Fruit fly (Drosophila melanogaster): Measurements from ENCODE around the gene Tie.

DNA sequence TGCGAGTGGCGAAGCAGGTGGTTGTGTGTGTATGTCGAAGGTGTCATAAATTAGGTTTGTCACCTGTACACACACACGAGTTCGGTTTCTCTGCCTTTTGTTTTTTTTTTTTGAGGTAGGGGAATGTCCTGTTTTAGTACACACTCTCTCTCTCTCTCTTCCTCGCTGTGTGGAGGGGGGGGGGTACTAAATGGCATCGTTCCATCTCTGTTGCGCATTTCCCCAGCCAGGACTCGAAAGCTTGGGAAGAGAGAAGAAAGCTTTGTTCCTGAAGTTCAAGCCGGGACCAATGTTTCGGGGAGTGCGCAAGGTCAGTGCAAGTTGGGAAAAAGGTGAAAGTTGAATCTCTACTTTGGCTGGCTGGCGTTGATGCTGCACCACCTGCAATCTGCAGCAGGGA is 42.5 kb upstream of the Tie start:
- TF ChIP-seq psq (GFP tag; optimal IDR thresholded peaks at IDR 0.05) (no peak), tai (GFP tag; optimal IDR thresholded peaks at IDR 0.05) (no peak), sv (GFP tag; optimal IDR thresholded peaks at IDR 0.05) (no peak), OdsH (GFP tag; optimal IDR thresholded peaks at IDR 0.05) (no peak), usp (GFP tag; optimal IDR thresholded peaks at IDR 0.05) (no peak), pan (optimal IDR thresholded peaks at IDR 0.05) (no peak), Myc (optimal IDR thresholded peaks at IDR 0.05) (no peak), Jra (GFP tag; optimal IDR thresholded peaks at IDR 0.05) (no peak), fru (GFP tag; optimal IDR thresholded peaks at IDR 0.05) (no peak), HLH106 (tag; optimal IDR thresholded peaks at IDR 0.05) (no peak), dmrt93B (GFP tag; optimal IDR thresholded peaks at IDR 0.05) (no peak), Abd-B (GFP tag; optimal IDR thresholded peaks at IDR 0.05) (no peak), lola (GFP tag; optimal IDR thresholded peaks at IDR 0.05) (no peak)

Data from whole organism, wandering third instar larva.